Fruit fly (Drosophila melanogaster): ENCODE measurements around the gene Polr1E.

Gene Polr1E

dm6 chr3R:18274328-18275098 is 27.0 kb downstream of the Polr1E start, which contains the start of the genes Vps39 and eIF1A (continued):
- TF ChIP-seq pros (GFP tag; optimal IDR thresholded peaks at IDR 0.05) = no peak
- TF ChIP-seq lola (GFP tag; optimal IDR thresholded peaks at IDR 0.05) = peak in 1 of 3 experiments; percentile 24
- no peak for TF ChIP-seq CG31388 (GFP tag; optimal IDR thresholded peaks at IDR 0.05)
- TF ChIP-seq seq (GFP tag; IDR thresholded peaks at IDR 0.05) = no peak
- peak; percentile 36; the same call in 1 of the 2 replicates for TF ChIP-seq CG6272 (GFP tag; IDR thresholded peaks at IDR 0.05)
- TF ChIP-seq Blimp-1 (GFP tag; optimal IDR thresholded peaks at IDR 0.05) = no peak
- TF ChIP-seq CG18619 (GFP tag; optimal IDR thresholded peaks at IDR 0.05) = no peak
- no peak; the same call in 1 of the 2 replicates for TF ChIP-seq HLH3B (GFP tag; IDR thresholded peaks at IDR 0.05)
- no peak for TF ChIP-seq CG6854 (GFP tag; optimal IDR thresholded peaks at IDR 0.05)
- TF ChIP-seq vnd (GFP tag; IDR thresholded peaks at IDR 0.05; ENCODE audit: partially characterized antibody) = peak; percentile 89
- no peak for TF ChIP-seq lbe (GFP tag; optimal IDR thresholded peaks at IDR 0.05)
- TF ChIP-seq org-1 (GFP tag; optimal IDR thresholded peaks at IDR 0.05) = no peak
- TF ChIP-seq CG43689 (GFP tag; IDR thresholded peaks at IDR 0.05) = no peak
- TF ChIP-seq cg (GFP tag; optimal IDR thresholded peaks at IDR 0.05) = no peak
- no peak for TF ChIP-seq NK7.1 (GFP tag; optimal IDR thresholded peaks at IDR 0.05)
- peak; percentile 17 for TF ChIP-seq CG2202 (tag; optimal IDR thresholded peaks at IDR 0.05)
- no peak for TF ChIP-seq CG10209 (GFP tag; optimal IDR thresholded peaks at IDR 0.05)
- no peak for TF ChIP-seq cato (GFP tag; optimal IDR thresholded peaks at IDR 0.05; ENCODE audit: borderline replicate concordance)
- TF ChIP-seq grau (tag; optimal IDR thresholded peaks at IDR 0.05) = no peak
- TF ChIP-seq CG6683 (GFP tag; optimal IDR thresholded peaks at IDR 0.05) = no peak
- peak; percentile 19 for TF ChIP-seq CG7786 (GFP tag; optimal IDR thresholded peaks at IDR 0.05)
- no peak for TF ChIP-seq CG11398 (GFP tag; optimal IDR thresholded peaks at IDR 0.05)
- TF ChIP-seq Usf (GFP tag; optimal IDR thresholded peaks at IDR 0.05) = no peak
- no peak; the same call in 1 of the 2 replicates for TF ChIP-seq sisA (GFP tag; IDR thresholded peaks at IDR 0.05)
- no peak for TF ChIP-seq croc (GFP tag; conservative IDR thresholded peaks at IDR 0.05)
- peak; percentile 58 for TF ChIP-seq CG12391 (tag; optimal IDR thresholded peaks at IDR 0.05)
- TF ChIP-seq Max (GFP tag; optimal IDR thresholded peaks at IDR 0.05) = peak; percentile 71
- TF ChIP-seq Mrtf (GFP tag; IDR thresholded peaks at IDR 0.05) = no peak
- TF ChIP-seq CG13296 (GFP tag; optimal IDR thresholded peaks at IDR 0.05) = no peak
- TF ChIP-seq ab (GFP tag; optimal IDR thresholded peaks at IDR 0.05) = no peak
- no peak for TF ChIP-seq grn (GFP tag; optimal IDR thresholded peaks at IDR 0.05)
- peak; percentile 30; the same call in 1 of the 2 replicates for TF ChIP-seq Rfx (GFP tag; IDR thresholded peaks at IDR 0.05)
- peak; percentile 53 for TF ChIP-seq CG3995 (GFP tag; optimal IDR thresholded peaks at IDR 0.05)
- no peak for TF ChIP-seq CG34376 (GFP tag; optimal IDR thresholded peaks at IDR 0.05)
- TF ChIP-seq CG11723 (GFP tag; optimal IDR thresholded peaks at IDR 0.05) = no peak
- no peak for TF ChIP-seq Dfd (GFP tag; optimal IDR thresholded peaks at IDR 0.05)
- TF ChIP-seq Abd-B (GFP tag; optimal IDR thresholded peaks at IDR 0.05) = no peak
- no peak for TF ChIP-seq emc (GFP tag; optimal IDR thresholded peaks at IDR 0.05)
- TF ChIP-seq TFAM (GFP tag; optimal IDR thresholded peaks at IDR 0.05) = no peak
- TF ChIP-seq CG10267 (tag; optimal IDR thresholded peaks at IDR 0.05) = peak; percentile 46
- TF ChIP-seq Hr51 (GFP tag; optimal IDR thresholded peaks at IDR 0.05) = peak in 1 of 2 experiments; percentile 33
- no peak for TF ChIP-seq crol (GFP tag; IDR thresholded peaks at IDR 0.05)
- no peak for TF ChIP-seq gcm2 (GFP tag; optimal IDR thresholded peaks at IDR 0.05)
- no peak for TF ChIP-seq CG6175 (GFP tag; IDR thresholded peaks at IDR 0.05)
- TF ChIP-seq crp (GFP tag; optimal IDR thresholded peaks at IDR 0.05) = peak in 1 of 2 experiments; percentile 69
- no peak for TF ChIP-seq CG12769 (tag; optimal IDR thresholded peaks at IDR 0.05)
- TF ChIP-seq PHDP (tag; optimal IDR thresholded peaks at IDR 0.05) = peak; percentile 39
- TF ChIP-seq stwl (tag; optimal IDR thresholded peaks at IDR 0.05) = peak; percentile 60
- peak; percentile 59 for TF ChIP-seq HmgZ (tag; optimal IDR thresholded peaks at IDR 0.05)
